Fruit fly (Drosophila melanogaster) whole organism, pupa: ENCODE results near the gene sti.

ENCODE experiments used
- CG10348 ChIP-seq: fragments of 200-800 bp; sonication (Bioruptor generic); IDR thresholded peaks from 2 replicates; pipeline ENCODE4 v1.3.6; 2022; ENCODE audit warnings: missing biosample characterization, missing genetic modification characterization
- CG12605 ChIP-seq: fragments of 200-800 bp; sonication (Bioruptor generic); IDR thresholded peaks from 2 replicates; pipeline ENCODE4 v1.3.6; 2022; ENCODE audit warnings: missing biosample characterization, missing genetic modification characterization
- CG13204 ChIP-seq: fragments of 200-800 bp; sonication (Bioruptor generic); optimal IDR thresholded peaks from 2 replicates; lab custom pipeline; 2018; ENCODE audit warnings: missing biosample characterization, mild to moderate bottlenecking, missing genetic modification characterization, moderate library complexity
- CG14655 ChIP-seq: fragments of 200-800 bp; sonication (Bioruptor generic); optimal IDR thresholded peaks from 3 replicates; lab custom pipeline; 2017; ENCODE audit warnings: mild to moderate bottlenecking, missing biosample characterization, missing genetic modification reagents, missing genetic modification characterization
- CG15710 ChIP-seq: fragments of 200-800 bp; sonication (Bioruptor generic); optimal IDR thresholded peaks from 2 replicates; lab custom pipeline; 2018; ENCODE audit warnings: missing biosample characterization, mild to moderate bottlenecking, missing genetic modification characterization, moderate library complexity
- CG17806 ChIP-seq: fragments of 200-800 bp; sonication (Bioruptor generic); optimal IDR thresholded peaks from 2 replicates; lab custom pipeline; 2018; ENCODE audit warnings: missing biosample characterization, mild to moderate bottlenecking, missing genetic modification characterization, moderate library complexity
- CG32121 ChIP-seq: fragments of 200-800 bp; sonication (Bioruptor generic); IDR thresholded peaks from 2 replicates; pipeline ENCODE4 v1.3.6; 2022; ENCODE audit warnings: missing biosample characterization, missing genetic modification characterization
- CG34367 ChIP-seq: fragments of 200-800 bp; sonication (Bioruptor generic); optimal IDR thresholded peaks from 2 replicates; lab custom pipeline; 2018; ENCODE audit warnings: missing biosample characterization, mild to moderate bottlenecking, missing genetic modification characterization
- CG4496 ChIP-seq: fragments of 200-800 bp; sonication (Bioruptor generic); IDR thresholded peaks from 3 replicates; pipeline ENCODE4 v1.3.6; 2022; ENCODE audit warnings: missing biosample characterization, missing genetic modification characterization
- CG8159 ChIP-seq: fragments of 200-800 bp; sonication (Bioruptor generic); optimal IDR thresholded peaks from 3 replicates; lab custom pipeline; 2018; ENCODE audit warnings: missing biosample characterization, mild to moderate bottlenecking, missing genetic modification characterization, moderate library complexity
- CG8301 ChIP-seq: fragments of 200-800 bp; sonication (Bioruptor generic); optimal IDR thresholded peaks from 2 replicates; lab custom pipeline; 2018; ENCODE audit warnings: missing biosample characterization, mild to moderate bottlenecking, missing genetic modification characterization
- CG9948 ChIP-seq: fragments of 200-800 bp; sonication (Bioruptor generic); optimal IDR thresholded peaks from 2 replicates; lab custom pipeline; 2018; ENCODE audit warnings: missing biosample characterization, mild to moderate bottlenecking, missing genetic modification characterization, moderate library complexity
- D1 ChIP-seq: fragments of 200-800 bp; sonication (Bioruptor generic); optimal IDR thresholded peaks from 2 replicates; lab custom pipeline; 2018; ENCODE audit warnings: missing biosample characterization, mild to moderate bottlenecking, missing genetic modification characterization, moderate library complexity
- EcR ChIP-seq: fragments of 200-800 bp; sonication (Bioruptor generic); optimal IDR thresholded peaks from 3 replicates; lab custom pipeline; 2019; ENCODE audit warnings: missing biosample characterization, missing genetic modification characterization, mild to moderate bottlenecking, moderate library complexity, missing genetic modification reagents
- Ets98B ChIP-seq: fragments of 200-800 bp; sonication (Bioruptor generic); IDR thresholded peaks from 2 replicates; pipeline ENCODE4 v1.3.6; 2022; ENCODE audit warnings: missing biosample characterization, missing genetic modification characterization
- Pif1A ChIP-seq: fragments of 200-800 bp; sonication (Bioruptor generic); optimal IDR thresholded peaks from 3 replicates; lab custom pipeline; 2016; ENCODE audit warnings: missing biosample characterization, missing genetic modification characterization
- Pif1B ChIP-seq: fragments of 200-800 bp; sonication (Bioruptor generic); optimal IDR thresholded peaks from 3 replicates; lab custom pipeline; 2016; ENCODE audit warnings: missing biosample characterization, missing genetic modification characterization
- Snoo ChIP-seq: fragments of 200-800 bp; sonication (Bioruptor generic); optimal IDR thresholded peaks from 3 replicates; lab custom pipeline; 2017; ENCODE audit warnings: missing biosample characterization, mild to moderate bottlenecking, missing genetic modification characterization, inconsistent platforms
- fd96Ca ChIP-seq: fragments of 200-800 bp; sonication (Bioruptor generic); IDR thresholded peaks from 3 replicates; pipeline ENCODE4 v1.3.6; 2022; ENCODE audit warnings: missing biosample characterization, missing genetic modification characterization
- gl ChIP-seq: fragments of 200-800 bp; sonication (Bioruptor generic); optimal IDR thresholded peaks from 2 replicates; lab custom pipeline; 2018; ENCODE audit warnings: missing biosample characterization, mild to moderate bottlenecking, missing genetic modification characterization
- rn ChIP-seq: fragments of 200-800 bp; sonication (Bioruptor generic); IDR thresholded peaks from 2 replicates; pipeline ENCODE4 v1.3.6; 2022; ENCODE audit warnings: missing biosample characterization, missing genetic modification characterization

The sti gene

DNA sequence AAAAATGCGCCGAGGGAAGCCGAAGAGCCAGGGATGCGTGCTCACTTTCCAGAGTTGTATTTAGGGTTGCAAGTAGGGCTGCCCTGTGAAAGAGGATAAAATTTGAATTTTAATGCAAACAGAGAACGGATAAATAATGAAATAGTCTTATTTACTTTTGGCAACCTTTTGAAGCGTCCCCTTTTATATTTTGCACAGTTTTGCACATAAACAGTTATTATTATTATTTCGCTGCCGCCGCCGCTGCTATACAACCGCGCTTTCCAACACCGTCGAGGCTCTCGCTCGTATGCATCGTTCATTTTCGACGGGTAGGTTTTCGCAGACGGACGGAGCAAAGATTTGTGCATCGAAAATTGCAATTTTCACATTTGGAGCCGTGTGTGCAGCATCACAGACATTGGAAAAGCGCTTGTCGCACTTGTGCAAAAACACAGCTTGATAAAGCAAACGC is at the start of gene sti, which contains the start of gene tral:
Gene sti, minus strand, starts transcription at position 54 of the 454 bp plus-strand sequence.
Gene tral, plus strand, starts transcription at position 298 of the 454 bp plus-strand sequence.
- TF ChIP-seq CG32121 (peak; percentile 41; the same call in 1 of the 2 replicates), CG17806 (tag; lab: Kevin White, UChicago) (peak; percentile 54), Pif1B (GFP tag; lab: Kevin White, UChicago) (no peak), CG9948 (peak; percentile 39), CG12605 (GFP tag; lab: Robert Waterston, UW) (no peak), CG34367 (peak; percentile 36), CG8159 (tag; lab: Kevin White, UChicago) (peak; percentile 70), CG8301 (tag; lab: Kevin White, UChicago) (no peak), CG4496 (GFP tag; lab: Robert Waterston, UW) (peak; percentile 76), Ets98B (peak; percentile 71), fd96Ca (GFP tag; lab: Robert Waterston, UW) (peak; percentile 72), gl (no peak), Pif1A (no peak), CG13204 (GFP tag; lab: Kevin White, UChicago) (no peak), rn (GFP tag; lab: Robert Waterston, UW) (peak; percentile 43; the same call in 1 of the 2 replicates), EcR (GFP tag; lab: Kevin White, UChicago) (no peak), D1 (no peak), CG10348 (GFP tag; lab: Robert Waterston, UW) (no peak), CG15710 (peak; percentile 68), CG14655 (no peak), Snoo (tag; lab: Kevin White, UChicago) (peak; percentile 74)
- TF ChIP-seq, all 21 proteins: peak for 11

DNA sequence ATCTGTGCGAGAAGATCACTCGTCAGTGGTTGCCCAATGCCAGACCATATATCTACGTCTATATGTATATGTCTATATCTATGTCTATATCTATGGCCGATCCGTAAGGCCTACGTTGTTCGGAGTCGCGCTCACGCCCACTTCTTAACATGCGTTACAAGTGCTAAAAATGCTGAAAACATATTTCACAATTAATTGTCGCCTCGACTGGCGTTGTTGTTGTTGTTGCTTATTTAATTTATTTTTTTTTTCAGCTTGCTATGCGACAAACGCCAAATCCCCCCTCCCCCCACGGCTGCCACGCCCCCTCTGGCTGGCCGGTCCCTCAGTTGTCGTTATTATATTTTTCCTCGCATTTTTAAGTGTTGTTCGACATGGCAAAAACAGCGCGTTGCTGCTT is 49.7 kb upstream of the sti start:
- TF ChIP-seq CG13204 (GFP tag; lab: Kevin White, UChicago) (no peak), CG34367 (no peak), CG9948 (no peak), CG4496 (GFP tag; lab: Robert Waterston, UW) (no peak), CG8159 (tag; lab: Kevin White, UChicago) (no peak), CG32121 (no peak), gl (no peak), D1 (no peak), CG14655 (no peak), CG17806 (tag; lab: Kevin White, UChicago) (no peak), EcR (GFP tag; lab: Kevin White, UChicago) (no peak), Pif1A (no peak), CG10348 (GFP tag; lab: Robert Waterston, UW) (no peak), CG15710 (no peak), Pif1B (GFP tag; lab: Kevin White, UChicago) (no peak), fd96Ca (GFP tag; lab: Robert Waterston, UW) (no peak), Snoo (tag; lab: Kevin White, UChicago) (no peak), rn (GFP tag; lab: Robert Waterston, UW) (no peak), Ets98B (no peak)

DNA sequence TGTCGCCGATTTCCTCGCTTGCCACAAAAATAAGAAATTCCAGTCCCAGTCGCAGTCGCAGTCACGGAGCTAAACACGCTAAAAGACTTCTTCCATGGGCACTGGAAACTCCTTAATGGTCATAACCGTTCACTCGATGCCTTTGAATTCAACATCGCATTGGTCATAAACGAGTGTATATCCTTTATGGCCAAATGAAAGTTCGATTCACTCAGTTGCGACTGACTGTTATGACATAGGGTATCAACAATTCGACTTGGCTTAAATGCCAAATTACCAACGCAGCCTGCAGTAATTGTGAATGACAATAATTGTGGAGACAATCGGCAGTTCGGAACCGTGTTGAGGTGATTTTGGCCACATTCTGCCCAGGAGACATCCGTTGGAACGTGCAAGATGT is 44.7 kb upstream of the sti start:
- TF ChIP-seq CG8159 (tag; lab: Kevin White, UChicago) = no peak
- no peak for TF ChIP-seq gl
- no peak for TF ChIP-seq CG12605 (GFP tag; lab: Robert Waterston, UW)
- TF ChIP-seq CG32121 = no peak

DNA sequence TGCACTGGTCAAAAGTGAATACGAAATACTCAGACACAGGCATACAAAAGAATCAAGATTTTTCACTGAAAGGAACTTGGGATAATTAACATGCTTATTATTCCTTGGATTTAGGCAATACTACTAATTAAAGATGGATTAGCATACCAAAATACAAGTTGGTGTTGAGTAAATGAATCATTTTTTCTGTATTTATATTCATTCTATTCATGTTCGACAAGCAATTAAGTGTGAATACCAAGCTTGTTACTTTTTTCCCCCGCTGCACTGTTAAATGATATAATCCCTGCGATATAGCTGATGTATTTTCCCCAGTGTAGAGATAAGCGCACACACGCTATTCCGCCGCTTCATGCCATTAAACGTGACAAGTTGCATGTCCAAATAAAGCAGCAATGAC is 43.1 kb upstream of the sti start:
- TF ChIP-seq CG13204 (GFP tag; lab: Kevin White, UChicago) (no peak), EcR (GFP tag; lab: Kevin White, UChicago) (no peak), CG4496 (GFP tag; lab: Robert Waterston, UW) (no peak), CG34367 (peak; percentile 60), Pif1A (peak; percentile 51), CG8301 (tag; lab: Kevin White, UChicago) (peak; percentile 42), Ets98B (no peak), CG12605 (GFP tag; lab: Robert Waterston, UW) (no peak), CG17806 (tag; lab: Kevin White, UChicago) (peak; percentile 59), CG32121 (no peak), gl (no peak), CG9948 (peak; percentile 62), CG8159 (tag; lab: Kevin White, UChicago) (peak; percentile 81), Snoo (tag; lab: Kevin White, UChicago) (peak; percentile 76), Pif1B (GFP tag; lab: Kevin White, UChicago) (peak; percentile 53), CG10348 (GFP tag; lab: Robert Waterston, UW) (no peak), CG15710 (peak; percentile 77), CG14655 (peak; percentile 58), rn (GFP tag; lab: Robert Waterston, UW) (no peak), D1 (peak; percentile 29), fd96Ca (GFP tag; lab: Robert Waterston, UW) (no peak)

DNA sequence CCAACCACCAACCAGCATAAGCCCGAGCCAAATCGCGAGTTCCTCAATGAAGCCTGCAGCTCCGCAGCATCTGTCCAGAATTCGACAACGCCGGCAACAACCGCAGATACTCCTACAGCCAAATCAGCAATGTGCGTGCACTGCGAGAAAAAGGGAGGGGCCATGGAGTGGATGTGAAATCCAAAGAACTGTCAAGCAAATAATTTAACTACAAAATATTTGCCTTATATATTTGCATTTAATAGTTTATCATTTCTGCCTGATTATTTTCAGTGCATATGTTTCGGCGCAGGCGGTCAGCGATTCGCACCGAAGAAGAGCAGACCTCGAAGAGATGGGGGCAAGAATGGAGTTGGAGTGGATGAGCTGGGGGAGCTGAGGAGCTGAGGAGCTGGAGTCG is 37.1 kb upstream of the sti start:
- TF ChIP-seq CG4496 (GFP tag; lab: Robert Waterston, UW) (peak; percentile 76), EcR (GFP tag; lab: Kevin White, UChicago) (no peak), CG34367 (peak; percentile 75), CG14655 (peak; percentile 75), Pif1B (GFP tag; lab: Kevin White, UChicago) (peak; percentile 76), CG15710 (peak; percentile 80), Pif1A (peak; percentile 78), Ets98B (peak; percentile 73), rn (GFP tag; lab: Robert Waterston, UW) (0 out of 2 replicates have a peak, but pooled peaks have one; percentile 36), CG9948 (peak; percentile 70), fd96Ca (GFP tag; lab: Robert Waterston, UW) (peak; percentile 84), CG12605 (GFP tag; lab: Robert Waterston, UW) (peak; percentile 64), CG8159 (tag; lab: Kevin White, UChicago) (peak; percentile 78), D1 (no peak), gl (peak; percentile 58), CG10348 (GFP tag; lab: Robert Waterston, UW) (no peak), Snoo (tag; lab: Kevin White, UChicago) (peak; percentile 72), CG8301 (tag; lab: Kevin White, UChicago) (peak; percentile 64), CG13204 (GFP tag; lab: Kevin White, UChicago) (peak; percentile 46), CG17806 (tag; lab: Kevin White, UChicago) (peak; percentile 75), CG32121 (peak; percentile 70)
